Fruit fly (Drosophila melanogaster) whole organism, wandering third instar larva: ENCODE results near the gene CG31775.

ENCODE experiments used
- CG9705 ChIP-seq: fragments of 200-800 bp; sonication (Bioruptor generic); optimal IDR thresholded peaks from 2 replicates; lab custom pipeline; 2018; ENCODE audit warnings: missing biosample characterization, mild to moderate bottlenecking, missing genetic modification characterization
- dmrt93B ChIP-seq: fragments of 200-800 bp; sonication (Bioruptor generic); optimal IDR thresholded peaks from 2 replicates; lab custom pipeline; 2018; ENCODE audit warnings: missing biosample characterization, mild to moderate bottlenecking, missing genetic modification characterization

- no peak for TF ChIP-seq CG9705 (GFP tag; lab: Kevin White, UChicago)
- TF ChIP-seq dmrt93B, result no peak
Observed at dm6 chr2L:14744121-14744520, 6.6 kb upstream of the CG31775 start, which contains the start of gene CG42681.
